Worm (Caenorhabditis elegans) whole organism, L4/young adult: ENCODE measurements around the gene C09B8.8.

Source experiments
- W03F9.2 ChIP-seq: fragments of 150-350 bp; optimal IDR thresholded peaks from 2 replicates; lab custom pipeline; 2014; ENCODE audit warnings: missing biosample characterization, missing genetic modification characterization
- dao-5 ChIP-seq: sonication (generic microtip); optimal IDR thresholded peaks from 2 replicates; lab custom pipeline; 2016; ENCODE audit warnings: missing genotype, missing genetic modification characterization, moderate library complexity, missing compliant biosample characterization
- him-1 ChIP-seq: sonication (generic microtip); optimal IDR thresholded peaks from 2 replicates; lab custom pipeline; 2016; ENCODE audit warnings: missing genotype, missing genetic modification reagents, missing genetic modification characterization, missing compliant biosample characterization

C09B8.8 gene

ce11 chrX:6065936-6066452, 50.7 kb downstream of the C09B8.8 start, which contains the start of gene ptr-4:
Gene ptr-4, minus strand, starts transcription at chrX:6065986.
- TF ChIP-seq W03F9.2, result no peak
- no peak for TF ChIP-seq dao-5 (tag; lab: Kevin White, UChicago)
- TF ChIP-seq him-1 (tag; lab: Kevin White, UChicago), result no peak

DNA sequence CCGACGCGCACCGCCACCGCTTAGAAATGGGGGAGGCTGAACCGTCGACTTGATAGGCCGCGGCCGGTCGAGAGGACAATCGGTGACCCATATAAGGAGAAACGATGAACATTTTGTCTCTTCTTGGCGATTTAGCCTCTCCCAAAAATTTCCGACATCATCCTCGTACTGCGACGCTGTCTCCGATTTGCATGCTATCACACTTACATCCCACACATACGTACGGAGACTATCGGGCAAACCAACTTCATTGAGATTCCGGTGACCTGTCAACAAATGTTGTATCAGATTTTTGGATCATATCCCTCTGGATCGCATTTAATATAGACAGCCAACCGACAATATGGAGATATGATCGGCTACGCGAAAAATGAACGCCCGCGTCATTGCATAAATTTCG, 51.3 kb downstream of the C09B8.8 start:
- TF ChIP-seq dao-5 (tag; lab: Kevin White, UChicago) (no peak), W03F9.2 (no peak), him-1 (tag; lab: Kevin White, UChicago) (no peak)
